Worm (Caenorhabditis elegans) whole organism, L1 larva: ENCODE measurements around the gene ugt-17.

ENCODE experiments used
- C04F5.9 ChIP-seq: sonication (generic microtip); optimal IDR thresholded peaks from 2 replicates; lab custom pipeline; 2016; ENCODE audit warnings: missing genetic modification characterization, missing compliant biosample characterization
- ceh-63 ChIP-seq: fragments of 200-800 bp; sonication (Bioruptor generic); optimal IDR thresholded peaks from 2 replicates; lab custom pipeline; 2018; ENCODE audit warnings: mild to moderate bottlenecking, missing genetic modification characterization, missing compliant biosample characterization
- ets-5 ChIP-seq: fragments of 200-800 bp; sonication (Bioruptor generic); IDR thresholded peaks from 2 replicates; pipeline ENCODE4 v1.3.6; 2022; ENCODE audit warnings: missing genetic modification characterization, missing compliant biosample characterization
- lin-39 ChIP-seq: fragments of 150-350 bp; optimal IDR thresholded peaks from 2 replicates; lab custom pipeline; 2014; ENCODE audit warnings: missing biosample characterization, missing genetic modification reagents, missing genetic modification characterization
- nhr-77 ChIP-seq: fragments of 150-350 bp; optimal IDR thresholded peaks from 2 replicates; lab custom pipeline; 2014; ENCODE audit warnings: missing biosample characterization, missing genetic modification characterization
- snpc-4 ChIP-seq: fragments of 150-350 bp; optimal IDR thresholded peaks from 2 replicates; lab custom pipeline; 2014; ENCODE audit warnings: missing biosample characterization, missing genetic modification characterization
- unc-130 ChIP-seq: fragments of 150-350 bp; optimal IDR thresholded peaks from 2 replicates; lab custom pipeline; 2017; ENCODE audit warnings: missing biosample characterization, missing genetic modification characterization, inconsistent platforms

DNA sequence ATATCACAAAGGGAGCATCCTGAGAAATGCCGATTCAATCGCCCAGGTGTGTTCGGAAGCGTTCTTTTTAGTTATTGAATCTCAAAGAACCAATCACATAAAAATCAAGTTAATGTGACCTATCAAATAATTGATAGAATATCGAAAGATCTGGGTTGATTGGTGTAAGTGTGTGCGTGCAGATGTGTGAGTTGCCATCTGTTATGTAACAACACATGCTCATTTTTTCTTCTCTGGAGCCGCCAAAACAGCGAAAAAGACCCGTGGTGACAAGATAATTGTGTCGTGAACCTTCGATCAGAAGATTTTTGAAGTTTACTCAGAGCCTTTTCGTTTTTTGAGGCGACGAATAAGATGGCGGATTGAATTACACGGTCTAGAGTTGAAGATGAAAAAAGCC, 42.0 kb upstream of the ugt-17 start:
- TF ChIP-seq ets-5 (GFP tag; lab: Robert Waterston, UW), result no peak
- no peak for TF ChIP-seq snpc-4 (tag; lab: Kevin White, UChicago)
- TF ChIP-seq unc-130 (tag; lab: Kevin White, UChicago), result peak; percentile 38
- TF ChIP-seq C04F5.9 (tag; lab: Kevin White, UChicago), result no peak
- TF ChIP-seq lin-39 (tag; lab: Kevin White, UChicago), result no peak
- TF ChIP-seq ceh-63 (GFP tag; lab: Kevin White, UChicago), result no peak
- TF ChIP-seq nhr-77, result no peak
